Worm (Caenorhabditis elegans) whole organism, midembryonic: ENCODE data around the gene skr-15.

Source experiments
- T22C8.4 ChIP-seq: fragments of 200-800 bp; sonication (Bioruptor generic); IDR thresholded peaks from 2 replicates; pipeline ENCODE4 v1.3.6; 2022; ENCODE audit warnings: missing genetic modification characterization, missing compliant biosample characterization
- flt-1 ChIP-seq: fragments of 200-800 bp; sonication (Bioruptor generic); IDR thresholded peaks from 2 replicates; pipeline ENCODE4 v1.3.6; 2022; ENCODE audit warnings: missing genetic modification characterization, missing compliant biosample characterization
- klf-2 ChIP-seq: fragments of 200-800 bp; sonication (Bioruptor generic); conservative IDR thresholded peaks from 2 replicates; pipeline ENCODE4 v1.3.6; 2022; ENCODE audit warnings: missing genetic modification reagents, missing genetic modification characterization, missing compliant biosample characterization
- med-1 ChIP-seq: sonication (generic microtip); optimal IDR thresholded peaks from 2 replicates; lab custom pipeline; 2017; ENCODE audit warnings: missing genetic modification characterization, mild to moderate bottlenecking, missing compliant biosample characterization, antibody characterized with exemption, missing genetic modification reagents; ENCODE audit not compliant: insufficient read depth
- ref-1 ChIP-seq: fragments of 200-800 bp; sonication (Bioruptor generic); conservative IDR thresholded peaks from 2 replicates; pipeline ENCODE4 v1.3.6; 2022; ENCODE audit warnings: missing genetic modification reagents, missing genetic modification characterization, missing compliant biosample characterization
- tab-1 ChIP-seq: fragments of 200-800 bp; sonication (Bioruptor generic); IDR thresholded peaks from 2 replicates; pipeline ENCODE4 v1.3.6; 2022; ENCODE audit warnings: missing genetic modification characterization, missing compliant biosample characterization
- ztf-29 ChIP-seq: fragments of 200-800 bp; sonication (Bioruptor generic); IDR thresholded peaks from 2 replicates; pipeline ENCODE4 v1.3.6; 2022; ENCODE audit warnings: missing genetic modification reagents, missing genetic modification characterization, missing compliant biosample characterization

DNA sequence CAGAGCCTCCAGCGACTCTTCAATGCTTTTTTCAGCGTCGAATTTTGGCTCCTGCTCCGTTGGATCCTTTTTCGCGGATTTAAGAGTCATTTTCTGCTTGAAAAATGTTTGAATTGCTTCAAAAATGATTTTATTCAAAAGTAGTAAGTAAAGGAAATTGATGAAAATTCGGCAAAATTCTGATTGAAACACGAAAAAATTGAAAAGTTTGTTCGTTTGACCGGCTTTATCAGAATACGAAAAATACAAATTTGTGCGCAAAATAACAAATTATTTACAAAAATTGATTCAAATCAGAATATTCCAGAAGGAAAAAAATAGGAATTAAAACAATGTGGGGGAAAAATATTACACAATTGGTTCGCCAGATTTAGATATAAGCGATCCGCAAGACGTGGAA lies 17.0 kb upstream of the skr-15 start, which contains the start of gene F54D10.4:
- TF ChIP-seq ztf-29 (GFP tag; lab: Robert Waterston, UW) (no peak), flt-1 (no peak), T22C8.4 (GFP tag; lab: Robert Waterston, UW) (no peak), ref-1 (GFP tag; lab: Robert Waterston, UW) (no peak), tab-1 (GFP tag; lab: Robert Waterston, UW) (no peak), klf-2 (GFP tag; lab: Robert Waterston, UW) (no peak), med-1 (no peak)
